Fruit fly (Drosophila melanogaster): ENCODE measurements around the gene PGRP-LA.

PGRP-LA gene

dm6 chr3L:9379484-9380343, 45.6 kb downstream of the PGRP-LA start, which contains the start of gene Hsp67Ba:
Gene Hsp67Ba, minus strand, starts transcription at chr3L:9379534.
- no peak for TF ChIP-seq CG8478 (optimal IDR thresholded peaks at IDR 0.05)
- no peak for TF ChIP-seq CTCF (optimal IDR thresholded peaks at IDR 0.05)

- no peak for TF ChIP-seq CTCF (optimal IDR thresholded peaks at IDR 0.05)
Measured at dm6 chr3L:9380344-9380849, 46.3 kb downstream of the PGRP-LA start.

- TF ChIP-seq CTCF (optimal IDR thresholded peaks at IDR 0.05), result no peak
- no peak for TF ChIP-seq CG8478 (optimal IDR thresholded peaks at IDR 0.05)
Measured at dm6 chr3L:9381602-9382001, 47.5 kb downstream of the PGRP-LA start, which contains the start of gene Hsp23. Gene Hsp23, plus strand, starts transcription at chr3L:9381882.

- no peak for TF ChIP-seq CG8478 (optimal IDR thresholded peaks at IDR 0.05)
- TF ChIP-seq CTCF (optimal IDR thresholded peaks at IDR 0.05), result no peak
Measured at dm6 chr3L:9383345-9384075, 49.4 kb downstream of the PGRP-LA start, which contains the start of gene Hsp27. Gene Hsp27, plus strand, starts transcription at chr3L:9384063.

- TF ChIP-seq CTCF (optimal IDR thresholded peaks at IDR 0.05), result no peak
- TF ChIP-seq CG8478 (optimal IDR thresholded peaks at IDR 0.05), result no peak
Measured at dm6 chr3L:9384445-9385079, 50.4 kb downstream of the PGRP-LA start.
